Fruit fly (Drosophila melanogaster): ENCODE results near the gene TotC.
A peak's percentile ranks its signal among the peaks of the same experiment; 100 is the strongest.

TotC gene

DNA sequence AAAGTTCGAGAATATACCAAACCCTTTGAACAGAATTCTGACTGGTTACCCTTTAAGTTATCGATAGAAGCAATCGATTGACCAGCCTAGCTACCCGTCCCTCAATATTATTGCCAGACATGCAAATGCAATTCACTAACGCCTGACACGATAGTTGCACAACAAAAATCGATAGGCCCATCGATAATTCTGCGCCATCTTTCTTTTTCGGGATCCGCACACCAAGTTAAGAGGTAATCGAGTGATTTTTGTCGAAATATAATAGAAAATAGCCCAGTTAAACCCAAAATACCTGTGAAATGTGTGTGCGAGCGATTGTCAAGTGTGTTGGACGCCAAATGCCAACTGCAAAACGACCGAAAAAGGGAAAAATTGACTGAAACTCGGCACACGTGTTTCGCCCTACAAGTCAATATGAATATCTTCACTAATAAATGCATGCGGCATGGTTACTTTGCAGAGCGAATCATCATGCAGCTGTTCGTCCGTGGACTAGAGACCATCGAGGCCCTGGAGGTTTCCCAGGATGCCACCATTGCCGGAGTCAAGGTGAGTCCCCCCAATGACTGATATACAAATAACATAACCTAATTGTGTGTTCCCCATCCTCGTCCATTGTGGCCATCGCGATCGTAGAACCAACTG is 22.3 kb upstream of the TotC start, which contains the start of gene RpS30 (continued):
- TF ChIP-seq Dek (tag; optimal IDR thresholded peaks at IDR 0.05) (peak; percentile 16), Hand (GFP tag; optimal IDR thresholded peaks at IDR 0.05) (no peak), CG6654 (GFP tag; optimal IDR thresholded peaks at IDR 0.05) (no peak), bigmax (GFP tag; optimal IDR thresholded peaks at IDR 0.05) (peak; percentile 85), maf-S (GFP tag; optimal IDR thresholded peaks at IDR 0.05) (peak; percentile 14), CG17186 (GFP tag; optimal IDR thresholded peaks at IDR 0.05) (peak; percentile 80), crc (GFP tag; optimal IDR thresholded peaks at IDR 0.05) (peak; percentile 2), Hr51 (GFP tag; optimal IDR thresholded peaks at IDR 0.05) (peak in 1 of 2 experiments; percentile 33), MESR4 (GFP tag; optimal IDR thresholded peaks at IDR 0.05) (peak; percentile 96), CG10267 (tag; optimal IDR thresholded peaks at IDR 0.05) (peak; percentile 74), CG34224 (GFP tag; IDR thresholded peaks at IDR 0.05; ENCODE audit: partially characterized antibody) (peak; percentile 94), CG10366 (GFP tag; IDR thresholded peaks at IDR 0.05) (peak; percentile 26; the same call in 1 of the 2 replicates), CG9215 (GFP tag; IDR thresholded peaks at IDR 0.05) (no peak), NC2β (GFP tag; optimal IDR thresholded peaks at IDR 0.05) (peak; percentile 76), Mad (GFP tag; optimal IDR thresholded peaks at IDR 0.05) (peak; percentile 48), Rfx (GFP tag; IDR thresholded peaks at IDR 0.05) (peak; percentile 71), gsb (GFP tag; IDR thresholded peaks at IDR 0.05) (no peak), CG17328 (GFP tag; IDR thresholded peaks at IDR 0.05) (no peak), hkb (optimal IDR thresholded peaks at IDR 0.05) (no peak), hkb (GFP tag; IDR thresholded peaks at IDR 0.05) (0 out of 2 replicates have a peak, but pooled peaks have one; percentile 19), CG5953 (GFP tag; IDR thresholded peaks at IDR 0.05) (no peak), CG3065 (GFP tag; optimal IDR thresholded peaks at IDR 0.05) (no peak), ara (GFP tag; IDR thresholded peaks at IDR 0.05) (no peak), Adf1 (GFP tag; IDR thresholded peaks at IDR 0.05) (no peak), vvl (GFP tag; IDR thresholded peaks at IDR 0.05) (peak; percentile 77), pb (GFP tag; optimal IDR thresholded peaks at IDR 0.05) (peak; percentile 16), CG1603 (tag; optimal IDR thresholded peaks at IDR 0.05) (peak; percentile 91), CG13296 (GFP tag; optimal IDR thresholded peaks at IDR 0.05) (peak; percentile 11), Antp (GFP tag; optimal IDR thresholded peaks at IDR 0.05) (no peak), dan (GFP tag; IDR thresholded peaks at IDR 0.05) (no peak), ftz-f1 (GFP tag; optimal IDR thresholded peaks at IDR 0.05) (peak; percentile 37), CG7987 (GFP tag; optimal IDR thresholded peaks at IDR 0.05) (peak; percentile 64), da (GFP tag; optimal IDR thresholded peaks at IDR 0.05) (no peak), CG12769 (tag; optimal IDR thresholded peaks at IDR 0.05) (peak; percentile 69), CG9437 (GFP tag; optimal IDR thresholded peaks at IDR 0.05) (no peak), CG11398 (GFP tag; optimal IDR thresholded peaks at IDR 0.05) (peak; percentile 15), Max (GFP tag; optimal IDR thresholded peaks at IDR 0.05) (peak; percentile 49), wek (GFP tag; optimal IDR thresholded peaks at IDR 0.05) (no peak), chif (GFP tag; optimal IDR thresholded peaks at IDR 0.05) (peak in 1 of 2 experiments; percentile 20), jigr1 (GFP tag; IDR thresholded peaks at IDR 0.05) (no peak), CG6689 (GFP tag; IDR thresholded peaks at IDR 0.05) (no peak), hbn (GFP tag; IDR thresholded peaks at IDR 0.05; ENCODE audit: partially characterized antibody) (peak; percentile 96), CG32772 (GFP tag; IDR thresholded peaks at IDR 0.05) (no peak), inv (GFP tag; IDR thresholded peaks at IDR 0.05; ENCODE audit: partially characterized antibody) (peak; percentile 96), Dip3 (GFP tag; optimal IDR thresholded peaks at IDR 0.05) (peak; percentile 23), Sox100B (GFP tag; optimal IDR thresholded peaks at IDR 0.05) (no peak), CG13624 (GFP tag; optimal IDR thresholded peaks at IDR 0.05) (peak; percentile 33), CG7839 (tag; optimal IDR thresholded peaks at IDR 0.05) (peak; percentile 22), Mes4 (GFP tag; optimal IDR thresholded peaks at IDR 0.05) (peak; percentile 53), CG16779 (GFP tag; IDR thresholded peaks at IDR 0.05) (0 out of 2 replicates have a peak, but pooled peaks have one; percentile 10)

Data from whole organism, embryonic.